Fruit fly (Drosophila melanogaster) whole organism, adult: ENCODE results near the gene rpr.

Experiments
- CG1620 ChIP-seq: fragments of 200-800 bp; sonication (Bioruptor generic); optimal IDR thresholded peaks from 2 replicates; lab custom pipeline; 2016; ENCODE audit warnings: missing biosample characterization, missing genetic modification characterization
- Mnt ChIP-seq: fragments of 200-800 bp; sonication (Bioruptor generic); optimal IDR thresholded peaks from 2 replicates; lab custom pipeline; 2016; ENCODE audit warnings: missing biosample characterization, mild to moderate bottlenecking, missing genetic modification characterization
- kay ChIP-seq: fragments of 200-800 bp; sonication (Bioruptor generic); peaks from one replicate; lab custom pipeline; 2016; ENCODE audit warnings: missing biosample characterization, missing genetic modification characterization, borderline replicate concordance
- toe ChIP-seq: fragments of 200-800 bp; sonication (Bioruptor generic); optimal IDR thresholded peaks from 2 replicates; lab custom pipeline; 2016; ENCODE audit warnings: missing biosample characterization, missing genetic modification characterization

dm6 chr3L:18398264-18398735 is at the start of gene rpr:
- TF ChIP-seq kay (GFP tag; lab: Kevin White, UChicago): no peak
- TF ChIP-seq CG1620 (GFP tag; lab: Kevin White, UChicago): no peak
- no peak for TF ChIP-seq Mnt
- no peak for TF ChIP-seq toe (GFP tag; lab: Kevin White, UChicago)
